Fruit fly (Drosophila melanogaster) Kc167 (cell line): ENCODE measurements around the gene yellow-g.

Experiments used
- Sin3A ChIP-seq: fragments of >200 bp; optimal IDR thresholded peaks from 2 replicates; lab custom pipeline; 2018; ENCODE audit warnings: missing external identifiers
- h ChIP-seq: fragments of >200 bp; optimal IDR thresholded peaks from 3 replicates; lab custom pipeline; 2018; ENCODE audit warnings: missing external identifiers
- insv ChIP-seq: fragments of >200 bp; optimal IDR thresholded peaks from 3 replicates; lab custom pipeline; 2018; ENCODE audit warnings: missing external identifiers
- psq ChIP-seq: fragments of >200 bp; optimal IDR thresholded peaks from 2 replicates; lab custom pipeline; 2017; ENCODE audit warnings: missing external identifiers

DNA sequence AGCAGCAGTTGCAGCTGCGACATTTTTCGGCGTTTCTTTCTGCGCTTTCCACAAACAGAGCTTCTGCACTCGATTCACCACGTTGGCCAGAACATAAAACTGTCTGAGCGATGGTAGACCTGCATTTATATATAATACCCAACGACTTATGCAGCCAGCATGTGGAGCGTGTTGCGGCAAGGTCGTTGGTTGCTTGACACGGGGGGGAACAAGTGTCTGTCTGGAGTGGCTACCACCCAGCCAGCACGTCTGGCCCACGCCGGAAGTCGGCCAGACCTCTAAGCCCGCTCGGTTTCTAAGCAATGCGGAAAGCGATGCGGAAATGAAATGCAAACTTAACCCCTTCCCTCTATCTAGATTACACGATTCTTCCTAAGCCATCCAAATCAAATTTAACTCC, at the start of gene yellow-g:
- no peak for TF ChIP-seq Sin3A (lab: Kevin White, UChicago)
- no peak for TF ChIP-seq insv (lab: Kevin White, UChicago)
- TF ChIP-seq psq (lab: Kevin White, UChicago), result no peak
- TF ChIP-seq h (lab: Kevin White, UChicago), result no peak
